Worm (Caenorhabditis elegans) whole organism, young adult: ENCODE data around the gene srh-47.

ENCODE experiments used
- nhr-90 ChIP-seq: sonication (generic microtip); optimal IDR thresholded peaks from 2 replicates; lab custom pipeline; 2016; ENCODE audit warnings: missing genotype, mild to moderate bottlenecking, missing genetic modification characterization, missing compliant biosample characterization
- ztf-26 ChIP-seq: sonication (generic microtip); optimal IDR thresholded peaks from 2 replicates; lab custom pipeline; 2017; ENCODE audit warnings: missing genetic modification characterization, missing compliant biosample characterization

ce11 chrV:11251798-11252197 lies 48.6 kb downstream of the srh-47 start:
- TF ChIP-seq ztf-26 (tag; lab: Kevin White, UChicago) (no peak), nhr-90 (tag; lab: Kevin White, UChicago) (no peak)
